Worm (Caenorhabditis elegans): ENCODE data around the gene T27A1.3.

- TF ChIP-seq peb-1 (tag; optimal IDR thresholded peaks at IDR 0.05), result no peak
- TF ChIP-seq skn-1 (tag; optimal IDR thresholded peaks at IDR 0.05), result no peak
- no peak for TF ChIP-seq dmd-4 (tag; optimal IDR thresholded peaks at IDR 0.05)
These were observed 9.0 kb upstream of the T27A1.3 start, which contains the start of gene lgc-34 for ce11 chrII:526375-526774.
